Fruit fly (Drosophila melanogaster) whole organism, embryonic: ENCODE results near the gene Vm34Ca.
A peak's percentile ranks its signal among the peaks of the same experiment; 100 is the strongest.

Experiments used
- Adf1 ChIP-seq: fragments of 200-800 bp; sonication (Bioruptor generic); IDR thresholded peaks from 2 replicates; pipeline ENCODE4 v1.3.6; 2022; ENCODE audit warnings: missing biosample characterization, missing genetic modification characterization
- BEAF-32 ChIP-seq: fragments of 200-800 bp; sonication (Bioruptor generic); optimal IDR thresholded peaks from 3 replicates; lab custom pipeline; 2017; ENCODE audit warnings: missing biosample characterization, missing genetic modification characterization, mild to moderate bottlenecking, moderate library complexity, missing genetic modification reagents
- CG10543 ChIP-seq: fragments of 200-800 bp; sonication (Bioruptor generic); optimal IDR thresholded peaks from 3 replicates; lab custom pipeline; 2017; ENCODE audit warnings: missing biosample characterization, mild to moderate bottlenecking, missing genetic modification characterization, moderate library complexity
- CG10565 ChIP-seq: fragments of 200-800 bp; sonication (Bioruptor generic); optimal IDR thresholded peaks from 3 replicates; lab custom pipeline; 2016; ENCODE audit warnings: missing biosample characterization, mild to moderate bottlenecking, missing genetic modification characterization
- CG11085 ChIP-seq: fragments of 200-800 bp; sonication (Bioruptor generic); IDR thresholded peaks from 2 replicates; pipeline ENCODE4 v1.3.6; 2022; ENCODE audit warnings: missing biosample characterization, missing genetic modification characterization
- CG11504 ChIP-seq: fragments of 200-800 bp; sonication (Bioruptor generic); optimal IDR thresholded peaks from 3 replicates; lab custom pipeline; 2019; ENCODE audit warnings: missing biosample characterization, mild to moderate bottlenecking, missing genetic modification characterization, moderate library complexity
- CG11696 ChIP-seq: fragments of 200-800 bp; sonication (Bioruptor generic); IDR thresholded peaks from 2 replicates; pipeline ENCODE4 v1.3.6; 2022; ENCODE audit warnings: missing biosample characterization, missing genetic modification characterization
- CG12155 ChIP-seq: fragments of 200-800 bp; sonication (Bioruptor generic); optimal IDR thresholded peaks from 3 replicates; lab custom pipeline; 2016; ENCODE audit warnings: missing biosample characterization, missing genetic modification characterization
- CG1233 ChIP-seq: fragments of 200-800 bp; sonication (Bioruptor generic); optimal IDR thresholded peaks from 4 replicates; lab custom pipeline; 2018; ENCODE audit warnings: missing biosample characterization, mild to moderate bottlenecking, missing genetic modification characterization
- CG12744 ChIP-seq: fragments of 200-800 bp; sonication (Bioruptor generic); optimal IDR thresholded peaks from 2 replicates; lab custom pipeline; 2016; ENCODE audit warnings: missing biosample characterization, missing genetic modification characterization
- CG14860 ChIP-seq: fragments of 200-800 bp; sonication (Bioruptor generic); IDR thresholded peaks from 3 replicates; pipeline ENCODE4 v1.3.6; 2022; ENCODE audit warnings: missing biosample characterization, missing genetic modification characterization; ENCODE audit not compliant: partially characterized antibody
- CG1647 ChIP-seq: fragments of 200-800 bp; sonication (Bioruptor generic); optimal IDR thresholded peaks from 3 replicates; lab custom pipeline; 2016; ENCODE audit warnings: missing biosample characterization, missing genetic modification characterization
- CG17186 ChIP-seq: fragments of 200-800 bp; sonication (Bioruptor generic); optimal IDR thresholded peaks from 3 replicates; lab custom pipeline; 2017; ENCODE audit warnings: missing biosample characterization, missing genetic modification reagents, missing genetic modification characterization
- CG18619 ChIP-seq: fragments of 200-800 bp; sonication (Bioruptor generic); optimal IDR thresholded peaks from 3 replicates; lab custom pipeline; 2017; ENCODE audit warnings: missing biosample characterization, mild to moderate bottlenecking, missing genetic modification characterization
- CG6683 ChIP-seq: fragments of 200-800 bp; sonication (Bioruptor generic); optimal IDR thresholded peaks from 2 replicates; lab custom pipeline; 2017; ENCODE audit warnings: missing biosample characterization, mild to moderate bottlenecking, missing genetic modification characterization, missing genetic modification reagents
- CG7357 ChIP-seq: fragments of 200-800 bp; sonication (Bioruptor generic); IDR thresholded peaks from 3 replicates; pipeline ENCODE4 v1.3.6; 2022; ENCODE audit warnings: missing biosample characterization, missing genetic modification characterization
- CG7928 ChIP-seq: fragments of 200-800 bp; sonication (Bioruptor generic); optimal IDR thresholded peaks from 2 replicates; lab custom pipeline; 2017; ENCODE audit warnings: missing biosample characterization, mild to moderate bottlenecking, missing genetic modification characterization
- CG8944 ChIP-seq: fragments of 200-800 bp; sonication (Bioruptor generic); optimal IDR thresholded peaks from 3 replicates; lab custom pipeline; 2016; ENCODE audit warnings: missing biosample characterization, missing genetic modification characterization
- CTCF ChIP-seq: fragments of 200-800 bp; sonication (Bioruptor generic); optimal IDR thresholded peaks from 2 replicates; lab custom pipeline; 2017; ENCODE audit warnings: missing biosample characterization, mild to moderate bottlenecking, missing genetic modification characterization, moderate library complexity
- Dek ChIP-seq: fragments of 200-800 bp; sonication (Bioruptor generic); optimal IDR thresholded peaks from 3 replicates; lab custom pipeline; 2019; ENCODE audit warnings: missing biosample characterization, mild to moderate bottlenecking, missing genetic modification characterization, moderate library complexity
- Ets65A ChIP-seq: fragments of 200-800 bp; sonication (Bioruptor generic); peaks from one replicate; lab custom pipeline; 2016; ENCODE audit warnings: missing biosample characterization, missing genetic modification characterization
- HLH3B ChIP-seq: fragments of 200-800 bp; sonication (Bioruptor generic); IDR thresholded peaks from 2 replicates; pipeline ENCODE4 v1.3.6; 2022; ENCODE audit warnings: missing biosample characterization, missing genetic modification characterization
- Hand ChIP-seq: fragments of 200-800 bp; sonication (Bioruptor generic); optimal IDR thresholded peaks from 2 replicates; lab custom pipeline; 2017; ENCODE audit warnings: mild to moderate bottlenecking, missing biosample characterization, missing genetic modification reagents, missing genetic modification characterization
- Lpt ChIP-seq: fragments of >200 bp; optimal IDR thresholded peaks from 2 replicates; lab custom pipeline; 2018; ENCODE audit warnings: missing biosample characterization, missing genetic modification characterization
- Mad ChIP-seq: fragments of 200-800 bp; sonication (Bioruptor generic); optimal IDR thresholded peaks from 2 replicates; lab custom pipeline; 2016; ENCODE audit warnings: missing biosample characterization, missing genetic modification characterization
- Med ChIP-seq: fragments of 200-800 bp; sonication (Bioruptor generic); peaks from one replicate; lab custom pipeline; 2016; ENCODE audit warnings: missing biosample characterization, missing genetic modification characterization, mild to moderate bottlenecking, inconsistent platforms, moderate library complexity
- Mes4 ChIP-seq: fragments of 200-800 bp; sonication (Bioruptor generic); optimal IDR thresholded peaks from 2 replicates; lab custom pipeline; 2016; ENCODE audit warnings: missing biosample characterization, missing genetic modification characterization
- Nf-YC ChIP-seq: fragments of 200-800 bp; optimal IDR thresholded peaks from 3 replicates; lab custom pipeline; 2019; ENCODE audit warnings: missing biosample characterization, mild to moderate bottlenecking, missing genetic modification characterization, moderate library complexity
- Rx ChIP-seq: fragments of 200-800 bp; sonication (Bioruptor generic); IDR thresholded peaks from 2 replicates; pipeline ENCODE4 v1.3.6; 2022; ENCODE audit warnings: missing biosample characterization, missing genetic modification characterization
- Six4 ChIP-seq: fragments of 200-800 bp; sonication (Bioruptor generic); optimal IDR thresholded peaks from 2 replicates; lab custom pipeline; 2016; ENCODE audit warnings: missing biosample characterization, missing genetic modification characterization
- Sry-β ChIP-seq: fragments of 200-800 bp; sonication (Bioruptor generic); optimal IDR thresholded peaks from 2 replicates; lab custom pipeline; 2018; ENCODE audit warnings: missing biosample characterization, mild to moderate bottlenecking, missing genetic modification characterization, moderate library complexity
- YL-1 ChIP-seq: fragments of 200-800 bp; sonication (Bioruptor generic); optimal IDR thresholded peaks from 3 replicates; lab custom pipeline; 2017; ENCODE audit warnings: missing biosample characterization, mild to moderate bottlenecking, missing genetic modification characterization
- ara ChIP-seq: fragments of 200-800 bp; sonication (Bioruptor generic); IDR thresholded peaks from 2 replicates; pipeline ENCODE4 v1.3.6; 2022; ENCODE audit warnings: missing biosample characterization, missing genetic modification characterization
- bcd ChIP-seq: fragments of 200-800 bp; sonication (Bioruptor generic); optimal IDR thresholded peaks from 2 replicates; lab custom pipeline; 2017; ENCODE audit warnings: missing biosample characterization, mild to moderate bottlenecking, missing genetic modification characterization
- cas ChIP-seq: fragments of 200-800 bp; sonication (Bioruptor generic); IDR thresholded peaks from 2 replicates; pipeline ENCODE4 v1.3.6; 2022; ENCODE audit warnings: missing biosample characterization, missing genetic modification characterization
- crc ChIP-seq: fragments of 200-800 bp; sonication (Bioruptor generic); optimal IDR thresholded peaks from 2 replicates; lab custom pipeline; 2016; ENCODE audit warnings: missing biosample characterization, missing genetic modification characterization
- emc ChIP-seq: fragments of 200-800 bp; sonication (Bioruptor generic); optimal IDR thresholded peaks from 2 replicates; lab custom pipeline; 2016; ENCODE audit warnings: missing biosample characterization, missing genetic modification characterization
- esg ChIP-seq: fragments of 200-800 bp; sonication (Bioruptor generic); conservative IDR thresholded peaks from 2 replicates; pipeline ENCODE4 v1.3.6; 2022; ENCODE audit warnings: missing biosample characterization, missing genetic modification characterization
- grau ChIP-seq: fragments of 200-800 bp; optimal IDR thresholded peaks from 3 replicates; lab custom pipeline; 2019; ENCODE audit warnings: missing biosample characterization, mild to moderate bottlenecking, missing genetic modification characterization, moderate library complexity
- hkb ChIP-seq, 2 experiments: fragments of 200-800 bp in 1 of 2; fragments of >200 bp in 1 of 2; sonication (Bioruptor generic) in 1 of 2; IDR thresholded peaks in 1 of 2; optimal IDR thresholded peaks in 1 of 2; 2 replicates each; pipeline versions ENCODE4 v1.3.6 to Lab custom; 2017 to 2022; ENCODE audit warnings: missing biosample characterization in 1 of 2, missing genetic modification characterization in 1 of 2
- ken ChIP-seq: fragments of 200-800 bp; sonication (Bioruptor generic); IDR thresholded peaks from 3 replicates; pipeline ENCODE4 v1.3.6; 2022; ENCODE audit warnings: missing biosample characterization, missing genetic modification characterization
- klu ChIP-seq: fragments of 200-800 bp; sonication (Bioruptor generic); IDR thresholded peaks from 2 replicates; pipeline ENCODE4 v1.3.6; 2022; ENCODE audit warnings: missing biosample characterization, missing genetic modification characterization
- knrl ChIP-seq: fragments of 200-800 bp; sonication (Bioruptor generic); IDR thresholded peaks from 3 replicates; pipeline ENCODE4 v1.3.6; 2022; ENCODE audit warnings: missing biosample characterization, missing genetic modification characterization; ENCODE audit not compliant: partially characterized antibody
- mam ChIP-seq: fragments of 200-800 bp; sonication (Bioruptor generic); optimal IDR thresholded peaks from 3 replicates; lab custom pipeline; 2016; ENCODE audit warnings: missing biosample characterization, missing genetic modification characterization
- nau ChIP-seq: fragments of 200-800 bp; sonication (Bioruptor generic); optimal IDR thresholded peaks from 3 replicates; lab custom pipeline; 2017; ENCODE audit warnings: missing biosample characterization, mild to moderate bottlenecking, missing genetic modification characterization, missing genetic modification reagents
- onecut ChIP-seq: fragments of 200-800 bp; sonication (Bioruptor generic); IDR thresholded peaks from 2 replicates; pipeline ENCODE4 v1.3.6; 2022; ENCODE audit warnings: missing biosample characterization, missing genetic modification characterization
- org-1 ChIP-seq: fragments of 200-800 bp; sonication (Bioruptor generic); optimal IDR thresholded peaks from 2 replicates; lab custom pipeline; 2017; ENCODE audit warnings: missing biosample characterization, missing genetic modification characterization
- p53 ChIP-seq: fragments of 200-800 bp; sonication (Bioruptor generic); optimal IDR thresholded peaks from 2 replicates; lab custom pipeline; 2016; ENCODE audit warnings: missing biosample characterization, missing genetic modification characterization
- phol ChIP-seq: fragments of 200-800 bp; sonication (Bioruptor generic); optimal IDR thresholded peaks from 3 replicates; lab custom pipeline; 2018; ENCODE audit warnings: missing biosample characterization, mild to moderate bottlenecking, missing genetic modification characterization, moderate library complexity
- pzg ChIP-seq: fragments of 200-800 bp; sonication (Bioruptor generic); optimal IDR thresholded peaks from 3 replicates; lab custom pipeline; 2018; ENCODE audit warnings: missing biosample characterization, mild to moderate bottlenecking, missing genetic modification characterization, moderate library complexity
- stwl ChIP-seq: fragments of 200-800 bp; sonication (Bioruptor generic); optimal IDR thresholded peaks from 3 replicates; lab custom pipeline; 2018; ENCODE audit warnings: missing biosample characterization, mild to moderate bottlenecking, missing genetic modification characterization, moderate library complexity
- tio ChIP-seq: fragments of 200-800 bp; sonication (Bioruptor generic); optimal IDR thresholded peaks from 2 replicates; lab custom pipeline; 2017; ENCODE audit warnings: missing biosample characterization, missing genetic modification characterization, inconsistent platforms
- unpg ChIP-seq: fragments of 200-800 bp; sonication (Bioruptor generic); optimal IDR thresholded peaks from 3 replicates; lab custom pipeline; 2018; ENCODE audit warnings: missing biosample characterization, mild to moderate bottlenecking, missing genetic modification characterization, moderate library complexity

Vm34Ca gene

DNA sequence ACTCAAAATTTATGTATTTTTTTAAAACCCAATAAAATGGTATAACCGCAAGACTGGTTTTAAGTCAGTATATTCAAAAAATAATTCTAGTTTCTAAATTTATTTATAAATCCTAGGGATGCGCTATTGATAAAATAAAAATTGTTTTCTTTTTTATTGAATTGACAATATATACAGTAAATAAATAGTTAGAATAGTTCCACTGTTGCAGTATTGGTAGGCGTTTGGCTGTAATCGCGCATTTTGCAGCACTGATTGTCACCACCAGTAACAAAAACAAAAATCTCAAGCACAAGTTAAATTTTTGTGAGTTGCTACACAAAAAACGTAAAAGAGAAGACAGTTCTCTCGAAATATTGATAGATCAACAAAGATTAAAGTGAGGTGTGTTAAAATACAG, 42.5 kb downstream of the Vm34Ca start, which contains the start of gene CG31855 (continued):
- TF ChIP-seq crc (GFP tag; lab: Kevin White, UChicago) (peak; percentile 16), CG6683 (peak; percentile 52), CG12155 (GFP tag; lab: Kevin White, UChicago) (peak; percentile 86), CG17186 (GFP tag; lab: Kevin White, UChicago) (peak; percentile 13), nau (GFP tag; lab: Kevin White, UChicago) (peak; percentile 75), CG1647 (GFP tag; lab: Kevin White, UChicago) (peak; percentile 81), Lpt (GFP tag; lab: Kevin White, UChicago) (no peak), pzg (GFP tag; lab: Kevin White, UChicago) (peak; percentile 63), Mes4 (GFP tag; lab: Kevin White, UChicago) (peak; percentile 49), CG10543 (GFP tag; lab: Kevin White, UChicago) (peak; percentile 86), Hand (GFP tag; lab: Kevin White, UChicago) (peak; percentile 68), emc (GFP tag; lab: Kevin White, UChicago) (peak; percentile 3), Ets65A (GFP tag; lab: Kevin White, UChicago) (peak; percentile 95), CG11696 (GFP tag; lab: Robert Waterston, UW) (peak; percentile 25; the same call in 1 of the 2 replicates), knrl (0 out of 3 replicates have a peak, but pooled peaks have one; percentile 25), CG11504 (peak; percentile 80), unpg (GFP tag; lab: Kevin White, UChicago) (peak; percentile 81), HLH3B (GFP tag; lab: Robert Waterston, UW) (peak; percentile 82), ken (peak; percentile 89), CG18619 (GFP tag; lab: Kevin White, UChicago) (peak; percentile 78), mam (peak; percentile 83), p53 (GFP tag; lab: Kevin White, UChicago) (no peak), onecut (GFP tag; lab: Robert Waterston, UW) (peak; percentile 73), esg (GFP tag; lab: Robert Waterston, UW) (peak; percentile 52), tio (GFP tag; lab: Kevin White, UChicago) (no peak), CG14860 (no peak), YL-1 (peak; percentile 79), CG8944 (GFP tag; lab: Kevin White, UChicago) (peak; percentile 68), CG1233 (peak; percentile 73), klu (GFP tag; lab: Robert Waterston, UW) (peak; percentile 62), org-1 (GFP tag; lab: Kevin White, UChicago) (peak; percentile 43), Nf-YC (tag; lab: Kevin White, UChicago) (peak; percentile 66), Six4 (GFP tag; lab: Kevin White, UChicago) (peak; percentile 68), CG10565 (GFP tag; lab: Kevin White, UChicago) (peak; percentile 44), CTCF (GFP tag; lab: Kevin White, UChicago) (no peak), cas (GFP tag; lab: Robert Waterston, UW) (peak; percentile 84), ara (GFP tag; lab: Robert Waterston, UW) (peak; percentile 62; the same call in 1 of the 2 replicates), bcd (GFP tag; lab: Kevin White, UChicago) (peak; percentile 75)

DNA sequence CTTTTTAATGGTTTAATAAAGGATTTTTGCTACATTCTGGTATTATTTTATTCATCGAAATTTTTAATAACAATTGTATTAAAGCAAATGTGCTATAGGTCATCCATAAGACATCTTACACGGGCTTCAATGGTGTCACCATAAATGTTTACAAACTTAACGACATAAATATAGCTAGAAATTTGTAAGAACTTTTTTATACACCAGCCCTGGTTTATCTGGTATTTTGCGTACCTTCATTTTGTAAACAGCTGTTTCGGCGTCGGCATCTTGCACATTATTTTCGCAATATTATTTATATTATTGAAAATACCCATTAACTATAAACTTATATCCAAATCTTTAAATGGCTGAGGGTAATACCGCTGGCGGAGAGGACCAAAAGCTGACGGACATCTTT, 44.1 kb downstream of the Vm34Ca start, which contains the start of gene Tap42:
Gene Tap42 (plus strand): TSS at position 240 of the 400 bp plus-strand sequence.
- TF ChIP-seq grau (tag; lab: Kevin White, UChicago) (peak; percentile 50), CG12744 (GFP tag; lab: Kevin White, UChicago) (peak; percentile 13), BEAF-32 (GFP tag; lab: Kevin White, UChicago) (peak; percentile 10), Mad (peak; percentile 26), Sry-β (GFP tag; lab: Kevin White, UChicago) (peak; percentile 79), Med (GFP tag; lab: Kevin White, UChicago) (peak; percentile 86), CG7357 (no peak), CG7928 (GFP tag; lab: Kevin White, UChicago) (peak; percentile 89), stwl (tag; lab: Kevin White, UChicago) (peak; percentile 27), Adf1 (peak; percentile 25; the same call in 1 of the 2 replicates), CG11085 (GFP tag; lab: Robert Waterston, UW) (no peak), phol (tag; lab: Kevin White, UChicago) (peak; percentile 72), Dek (peak; percentile 26), Rx (GFP tag; lab: Robert Waterston, UW) (no peak), hkb (optimal IDR thresholded peaks at IDR 0.05; lab: Kevin White, UChicago) (no peak), hkb (GFP tag; IDR thresholded peaks at IDR 0.05; lab: Robert Waterston, UW) (peak; percentile 30; the same call in 1 of the 2 replicates)
